Fruit fly (Drosophila melanogaster): ENCODE results near the gene Cox17.

The Cox17 gene

DNA sequence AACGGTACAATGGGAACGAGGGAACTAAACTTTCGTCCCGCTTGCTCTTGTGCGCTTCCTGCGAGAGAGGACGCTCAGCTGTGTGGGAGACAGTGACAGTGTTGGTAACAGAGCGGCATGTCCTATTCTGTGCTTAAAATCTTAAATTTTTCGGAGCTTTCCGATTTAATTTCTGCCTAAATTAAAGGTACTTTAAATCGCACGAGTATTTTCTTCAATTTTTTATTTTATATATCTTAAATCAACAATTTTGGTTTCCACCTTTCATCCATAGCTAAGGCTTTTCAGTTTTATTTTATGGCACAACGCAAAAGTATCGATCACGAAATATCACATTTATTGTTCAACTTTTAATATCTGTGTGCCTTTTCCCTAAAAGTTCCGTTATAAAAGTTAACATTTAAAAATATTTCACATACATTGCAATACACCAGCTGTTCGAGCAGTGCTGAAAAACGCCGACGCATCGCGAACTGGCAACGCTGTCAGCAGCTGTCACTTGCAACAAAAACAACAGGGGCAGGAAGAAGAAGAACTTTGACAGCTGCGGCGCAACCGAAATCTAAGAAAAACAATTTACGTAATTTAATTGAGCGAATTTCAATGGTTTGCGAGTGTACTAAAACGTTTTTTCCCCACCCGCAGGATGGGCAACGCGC is 21.0 kb downstream of the Cox17 start, which contains the start of the genes hiw and ND-B18 (continued):
- TF ChIP-seq dimm (GFP tag; IDR thresholded peaks at IDR 0.05) = no peak
- TF ChIP-seq CG43689 (GFP tag; IDR thresholded peaks at IDR 0.05) = no peak
- peak; percentile 92 for TF ChIP-seq Ets97D (GFP tag; optimal IDR thresholded peaks at IDR 0.05)
- TF ChIP-seq CG17912 (GFP tag; optimal IDR thresholded peaks at IDR 0.05) = no peak
- no peak for TF ChIP-seq CG4854 (GFP tag; optimal IDR thresholded peaks at IDR 0.05)
- TF ChIP-seq CG7928 (GFP tag; optimal IDR thresholded peaks at IDR 0.05) = no peak
- no peak for TF ChIP-seq ERR (GFP tag; optimal IDR thresholded peaks at IDR 0.05)
- TF ChIP-seq dmrt11E (tag; optimal IDR thresholded peaks at IDR 0.05) = no peak
- TF ChIP-seq CG5245 (GFP tag; optimal IDR thresholded peaks at IDR 0.05) = no peak
- no peak for TF ChIP-seq lov (optimal IDR thresholded peaks at IDR 0.05)
- no peak for TF ChIP-seq lov (GFP tag; IDR thresholded peaks at IDR 0.05)
- no peak for TF ChIP-seq scrt (GFP tag; optimal IDR thresholded peaks at IDR 0.05)
- peak; percentile 37 for TF ChIP-seq phol (tag; optimal IDR thresholded peaks at IDR 0.05)
- TF ChIP-seq CG4404 (GFP tag; IDR thresholded peaks at IDR 0.05) = no peak
- TF ChIP-seq lbe (GFP tag; optimal IDR thresholded peaks at IDR 0.05) = no peak
- no peak for TF ChIP-seq Oaz (GFP tag; IDR thresholded peaks at IDR 0.05)
- no peak for TF ChIP-seq pros (GFP tag; optimal IDR thresholded peaks at IDR 0.05)
- no peak for TF ChIP-seq CG5953 (GFP tag; IDR thresholded peaks at IDR 0.05)
- TF ChIP-seq PHDP (tag; optimal IDR thresholded peaks at IDR 0.05) = peak; percentile 8
- TF ChIP-seq CG42726 (GFP tag; IDR thresholded peaks at IDR 0.05; ENCODE audit: partially characterized antibody) = no peak
- no peak for TF ChIP-seq CG1792 (GFP tag; optimal IDR thresholded peaks at IDR 0.05)
- no peak for TF ChIP-seq CG32772 (GFP tag; IDR thresholded peaks at IDR 0.05)
- no peak for TF ChIP-seq ems (GFP tag; optimal IDR thresholded peaks at IDR 0.05)
- no peak for TF ChIP-seq CG6689 (GFP tag; IDR thresholded peaks at IDR 0.05)
- no peak for TF ChIP-seq Hsf (GFP tag; optimal IDR thresholded peaks at IDR 0.05)
- no peak for TF ChIP-seq CG10147 (GFP tag; optimal IDR thresholded peaks at IDR 0.05)
- TF ChIP-seq crc (GFP tag; optimal IDR thresholded peaks at IDR 0.05) = no peak
- TF ChIP-seq CG6175 (GFP tag; IDR thresholded peaks at IDR 0.05) = no peak
- peak; percentile 17 for TF ChIP-seq CG17829 (tag; optimal IDR thresholded peaks at IDR 0.05)
- TF ChIP-seq bbx (GFP tag; IDR thresholded peaks at IDR 0.05; ENCODE audit: partially characterized antibody) = 0 out of 2 replicates have a peak, but pooled peaks have one; percentile 12
- TF ChIP-seq tll (GFP tag; optimal IDR thresholded peaks at IDR 0.05) = no peak
- TF ChIP-seq trem (tag; optimal IDR thresholded peaks at IDR 0.05) = peak; percentile 69
- peak; percentile 17 for TF ChIP-seq HLH54F (GFP tag; optimal IDR thresholded peaks at IDR 0.05)
- no peak for TF ChIP-seq tgo (GFP tag; IDR thresholded peaks at IDR 0.05)
- no peak for TF ChIP-seq trh (GFP tag; optimal IDR thresholded peaks at IDR 0.05)
- no peak for TF ChIP-seq pho (GFP tag; optimal IDR thresholded peaks at IDR 0.05)
- no peak for TF ChIP-seq Tbp (GFP tag; optimal IDR thresholded peaks at IDR 0.05)
- TF ChIP-seq CG13424 (tag; optimal IDR thresholded peaks at IDR 0.05) = peak; percentile 4
- TF ChIP-seq D19A (tag; optimal IDR thresholded peaks at IDR 0.05) = no peak
- no peak for TF ChIP-seq dati (GFP tag; IDR thresholded peaks at IDR 0.05)
- TF ChIP-seq CG12391 (tag; optimal IDR thresholded peaks at IDR 0.05) = peak; percentile 8
- peak; percentile 95 for TF ChIP-seq Myb (GFP tag; optimal IDR thresholded peaks at IDR 0.05)
- no peak for TF ChIP-seq E2f1 (GFP tag; IDR thresholded peaks at IDR 0.05)
- no peak for TF ChIP-seq CG7357 (GFP tag; IDR thresholded peaks at IDR 0.05)
- no peak for TF ChIP-seq pum (GFP tag; optimal IDR thresholded peaks at IDR 0.05)
- no peak for TF ChIP-seq Hey (tag; optimal IDR thresholded peaks at IDR 0.05)
- TF ChIP-seq YL-1 (GFP tag; optimal IDR thresholded peaks at IDR 0.05) = peak; percentile 89
- no peak for TF ChIP-seq CG4424 (GFP tag; optimal IDR thresholded peaks at IDR 0.05)
- TF ChIP-seq Gsc (GFP tag; IDR thresholded peaks at IDR 0.05) = no peak
- no peak for TF ChIP-seq bowl (GFP tag; IDR thresholded peaks at IDR 0.05)
- TF ChIP-seq h (optimal IDR thresholded peaks at IDR 0.05) = no peak
- no peak for TF ChIP-seq CG14667 (GFP tag; IDR thresholded peaks at IDR 0.05)

Measured in whole organism, embryonic.